Worm (Caenorhabditis elegans) whole organism, L4 larva: ENCODE results near the gene F56D5.2.

Experiments
- ama-1 ChIP-seq: fragments of 150-350 bp; optimal IDR thresholded peaks from 2 replicates; lab custom pipeline; 2014; ENCODE audit warnings: inconsistent platforms, mixed read lengths
- ceh-20 ChIP-seq: fragments of 200-800 bp; sonication (Bioruptor generic); IDR thresholded peaks from 2 replicates; pipeline ENCODE4 v1.3.6; 2022; ENCODE audit warnings: missing genetic modification reagents, missing genetic modification characterization, missing compliant biosample characterization
- hlh-11 ChIP-seq: fragments of 200-800 bp; sonication (Bioruptor generic); optimal IDR thresholded peaks from 2 replicates; lab custom pipeline; 2018; ENCODE audit warnings: mild to moderate bottlenecking, missing genetic modification characterization, missing compliant biosample characterization
- jun-1 ChIP-seq: fragments of 150-350 bp; optimal IDR thresholded peaks from 2 replicates; lab custom pipeline; 2014; ENCODE audit warnings: missing biosample characterization, missing genetic modification reagents, missing genetic modification characterization
- mdl-1 ChIP-seq, 2 experiments: fragments of 150-350 bp in 1 of 2; sonication (generic microtip) in 1 of 2; optimal IDR thresholded peaks; 2 replicates each; lab custom pipeline; 2014 to 2017; ENCODE audit warnings: missing biosample characterization in 2 of 2, missing genetic modification characterization in 2 of 2
- mep-1 ChIP-seq: fragments of 150-350 bp; sonication (generic microtip); optimal IDR thresholded peaks from 3 replicates; lab custom pipeline; 2014; ENCODE audit warnings: missing biosample characterization, missing genetic modification characterization
- nhr-41 ChIP-seq: fragments of 200-800 bp; sonication (Bioruptor generic); IDR thresholded peaks from 2 replicates; pipeline ENCODE4 v1.3.6; 2022; ENCODE audit warnings: missing genetic modification reagents, missing genetic modification characterization, missing compliant biosample characterization
- pqm-1 ChIP-seq: sonication (generic microtip); optimal IDR thresholded peaks from 2 replicates; lab custom pipeline; 2017; ENCODE audit warnings: missing biosample characterization, missing genetic modification characterization
- snpc-4 ChIP-seq: fragments of 150-350 bp; optimal IDR thresholded peaks from 2 replicates; lab custom pipeline; 2014; ENCODE audit warnings: missing biosample characterization, missing genetic modification characterization

DNA sequence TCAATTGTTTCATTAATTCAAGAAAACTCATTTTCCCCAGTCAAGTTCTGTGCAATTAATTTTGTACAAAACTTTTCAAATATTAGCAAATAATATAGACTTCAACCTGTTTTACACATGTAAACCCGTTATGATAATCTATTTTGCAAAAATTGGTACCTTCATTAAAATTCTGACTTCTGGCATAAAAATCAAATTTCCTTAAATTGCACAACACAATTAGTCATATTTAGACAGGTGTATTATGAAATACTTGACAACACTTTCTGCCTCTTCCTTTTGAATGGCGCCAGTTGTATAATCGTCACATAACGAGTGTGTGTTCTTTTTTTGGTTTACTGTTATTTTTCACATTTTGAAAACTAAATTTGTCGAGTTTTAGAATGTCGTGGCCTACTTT lies 27.3 kb downstream of the F56D5.2 start, which contains the start of gene fbxc-58:
- TF ChIP-seq mep-1 (tag; lab: Kevin White, UChicago) = no peak
- TF ChIP-seq mdl-1 (tag; optimal IDR thresholded peaks at IDR 0.05; lab: Kevin White, UChicago) = no peak
- peak; percentile 80 for TF ChIP-seq pqm-1 (tag; lab: Kevin White, UChicago)
- TF ChIP-seq ceh-20 (GFP tag; lab: Robert Waterston, UW) = no peak
- TF ChIP-seq snpc-4 (tag; lab: Kevin White, UChicago) = no peak
- TF ChIP-seq hlh-11 (tag; lab: Kevin White, UChicago) = no peak
- TF ChIP-seq nhr-41 (GFP tag; lab: Robert Waterston, UW) = no peak
- no peak for TF ChIP-seq ama-1
- no peak for TF ChIP-seq jun-1 (tag; lab: Kevin White, UChicago)
